Fruit fly (Drosophila melanogaster): Measurements from ENCODE around the gene TyrR.

TyrR gene

DNA sequence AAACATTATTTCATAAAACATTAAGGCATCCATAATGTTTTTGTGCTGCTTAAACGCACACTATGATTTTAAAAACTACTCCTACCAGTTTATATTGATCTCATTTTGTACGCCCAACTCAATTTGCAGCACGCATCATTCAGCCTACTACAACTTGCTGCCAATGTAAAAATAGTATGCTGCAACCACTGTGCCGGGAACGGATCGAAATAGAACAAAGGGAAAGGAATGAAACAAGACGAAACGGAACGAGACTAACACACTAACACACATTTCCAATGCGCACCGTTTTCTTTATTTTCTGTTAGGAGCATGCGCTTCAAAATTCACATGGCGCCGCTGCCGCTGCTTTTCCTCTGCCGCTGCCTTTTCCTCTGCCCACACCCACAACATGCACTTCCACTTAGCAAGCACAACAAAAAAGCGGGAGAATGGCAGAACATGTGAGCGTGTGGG lies 14.0 kb upstream of the TyrR start (continued):
- no peak for TF ChIP-seq CG2199 (GFP tag; IDR thresholded peaks at IDR 0.05)
- no peak for TF ChIP-seq CG1647 (GFP tag; optimal IDR thresholded peaks at IDR 0.05)
- no peak for TF ChIP-seq CG16863 (GFP tag; optimal IDR thresholded peaks at IDR 0.05)
- no peak for TF ChIP-seq sqz (GFP tag; optimal IDR thresholded peaks at IDR 0.05)
- no peak for TF ChIP-seq Blimp-1 (GFP tag; optimal IDR thresholded peaks at IDR 0.05)
- peak; percentile 66 for TF ChIP-seq row (GFP tag; IDR thresholded peaks at IDR 0.05)
- no peak for TF ChIP-seq CG13123 (GFP tag; optimal IDR thresholded peaks at IDR 0.05)
- TF ChIP-seq mam (GFP tag; optimal IDR thresholded peaks at IDR 0.05) = peak; percentile 36
- peak; percentile 3 for TF ChIP-seq pum (GFP tag; optimal IDR thresholded peaks at IDR 0.05)
- TF ChIP-seq CG7928 (GFP tag; optimal IDR thresholded peaks at IDR 0.05) = no peak
- no peak for TF ChIP-seq nerfin-2 (GFP tag; IDR thresholded peaks at IDR 0.05; ENCODE audit: partially characterized antibody)
- no peak for TF ChIP-seq CG6765 (GFP tag; optimal IDR thresholded peaks at IDR 0.05)
- no peak for TF ChIP-seq Stat92E (GFP tag; optimal IDR thresholded peaks at IDR 0.05)
- no peak for TF ChIP-seq CG8290 (GFP tag; optimal IDR thresholded peaks at IDR 0.05)
- peak in 1 of 2 experiments; percentile 68 for TF ChIP-seq CG8290 (tag; optimal IDR thresholded peaks at IDR 0.05)
- no peak for TF ChIP-seq CG14667 (GFP tag; IDR thresholded peaks at IDR 0.05)

DNA sequence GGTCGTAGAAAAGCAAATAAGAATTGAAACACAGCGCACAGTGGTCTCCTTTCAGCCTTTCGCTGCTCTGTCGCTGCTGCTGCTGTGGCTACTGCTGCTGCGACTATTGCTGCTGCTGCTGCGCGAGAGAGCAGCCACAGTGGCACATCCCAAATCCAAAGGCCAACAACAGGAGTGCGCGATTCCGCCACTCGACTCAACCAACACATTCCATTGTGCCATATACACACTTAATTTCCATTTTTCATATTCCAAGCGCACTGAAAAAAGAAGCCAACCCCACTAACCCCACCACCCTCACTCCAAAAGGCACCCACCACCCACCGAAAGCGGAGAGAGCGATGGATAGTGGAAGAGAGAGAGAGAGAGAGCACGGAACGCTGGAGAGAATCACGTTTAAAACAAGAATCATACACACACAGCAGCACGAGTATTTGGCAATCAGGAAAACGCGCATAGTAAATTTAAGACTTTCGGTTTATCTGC lies 13.2 kb upstream of the TyrR start:
- TF ChIP-seq crol (GFP tag; IDR thresholded peaks at IDR 0.05) = peak; percentile 64
- TF ChIP-seq MBD-R2 (GFP tag; IDR thresholded peaks at IDR 0.05) = peak; percentile 20; the same call in 1 of the 2 replicates
- no peak for TF ChIP-seq h (optimal IDR thresholded peaks at IDR 0.05)
- no peak for TF ChIP-seq usp (GFP tag; optimal IDR thresholded peaks at IDR 0.05)
- TF ChIP-seq row (GFP tag; IDR thresholded peaks at IDR 0.05) = peak; percentile 26; the same call in 1 of the 3 replicates
- TF ChIP-seq lov (optimal IDR thresholded peaks at IDR 0.05) = no peak
- no peak for TF ChIP-seq lov (GFP tag; IDR thresholded peaks at IDR 0.05)
- TF ChIP-seq HLHmδ (GFP tag; optimal IDR thresholded peaks at IDR 0.05) = no peak
- TF ChIP-seq eve (GFP tag; optimal IDR thresholded peaks at IDR 0.05) = no peak
- no peak for TF ChIP-seq ems (GFP tag; optimal IDR thresholded peaks at IDR 0.05)
- peak; percentile 61 for TF ChIP-seq Med (GFP tag)
- TF ChIP-seq Bgb (GFP tag; IDR thresholded peaks at IDR 0.05; ENCODE audit: partially characterized antibody) = peak; percentile 20; the same call in 1 of the 2 replicates
- TF ChIP-seq CG18476 (GFP tag; optimal IDR thresholded peaks at IDR 0.05) = no peak
- TF ChIP-seq gsb (GFP tag; IDR thresholded peaks at IDR 0.05) = no peak
- peak; percentile 33; the same call in 1 of the 2 replicates for TF ChIP-seq Rfx (GFP tag; IDR thresholded peaks at IDR 0.05)
- TF ChIP-seq slbo (GFP tag; IDR thresholded peaks at IDR 0.05) = peak; percentile 4; the same call in 1 of the 2 replicates
- TF ChIP-seq CG1024 (GFP tag; IDR thresholded peaks at IDR 0.05) = no peak
- TF ChIP-seq bbx (GFP tag; IDR thresholded peaks at IDR 0.05; ENCODE audit: partially characterized antibody) = peak; percentile 34; the same call in 1 of the 2 replicates
- peak; percentile 5 for TF ChIP-seq CG10543 (GFP tag; optimal IDR thresholded peaks at IDR 0.05)
- peak; percentile 79 to 88 for TF ChIP-seq Trl (optimal IDR thresholded peaks at IDR 0.05)
- TF ChIP-seq Trl (GFP tag; optimal IDR thresholded peaks at IDR 0.05) = no peak
- peak; percentile 84 for TF ChIP-seq nerfin-1 (tag; optimal IDR thresholded peaks at IDR 0.05)
- peak; percentile 24 for TF ChIP-seq Hmr (GFP tag; optimal IDR thresholded peaks at IDR 0.05)
- 0 out of 3 replicates have a peak, but pooled peaks have one; percentile 57 for TF ChIP-seq CG6175 (GFP tag; IDR thresholded peaks at IDR 0.05)
- 0 out of 2 replicates have a peak, but pooled peaks have one; percentile 26 for TF ChIP-seq sna (GFP tag; IDR thresholded peaks at IDR 0.05; ENCODE audit: partially characterized antibody)
- peak; percentile 69; the same call in 2 of the 3 replicates for TF ChIP-seq z (GFP tag; IDR thresholded peaks at IDR 0.05)
- no peak for TF ChIP-seq CG9817 (tag; optimal IDR thresholded peaks at IDR 0.05)
- 0 out of 2 replicates have a peak, but pooled peaks have one; percentile 6 for TF ChIP-seq ranshi (GFP tag; IDR thresholded peaks at IDR 0.05)
- peak; percentile 86 for TF ChIP-seq Adf1 (GFP tag; IDR thresholded peaks at IDR 0.05)
- TF ChIP-seq pfk (GFP tag; optimal IDR thresholded peaks at IDR 0.05) = peak; percentile 64
- TF ChIP-seq CG32532 (GFP tag; IDR thresholded peaks at IDR 0.05) = peak; percentile 47
- TF ChIP-seq ewg (GFP tag; optimal IDR thresholded peaks at IDR 0.05) = peak; percentile 25
- TF ChIP-seq nerfin-2 (GFP tag; IDR thresholded peaks at IDR 0.05; ENCODE audit: partially characterized antibody) = 0 out of 2 replicates have a peak, but pooled peaks have one; percentile 11
- TF ChIP-seq CG32767 (GFP tag; IDR thresholded peaks at IDR 0.05) = peak; percentile 50; the same call in 1 of the 2 replicates
- no peak for TF ChIP-seq ap (GFP tag; IDR thresholded peaks at IDR 0.05)
- TF ChIP-seq cwo (GFP tag; optimal IDR thresholded peaks at IDR 0.05) = peak; percentile 43

Data from whole organism, embryonic.